Fruit fly (Drosophila melanogaster) whole organism, adult: ENCODE data around the gene CG32713.

ENCODE experiments used
- CG11617 ChIP-seq: fragments of 200-800 bp; sonication (Bioruptor generic); optimal IDR thresholded peaks from 2 replicates; lab custom pipeline; 2017; ENCODE audit warnings: mild to moderate bottlenecking, missing biosample characterization, missing genetic modification reagents, missing genetic modification characterization
- CG12768 ChIP-seq: fragments of 200-800 bp; sonication (Bioruptor generic); optimal IDR thresholded peaks from 2 replicates; lab custom pipeline; 2017; ENCODE audit warnings: missing biosample characterization, missing genetic modification characterization, mild to moderate bottlenecking, moderate library complexity, missing genetic modification reagents
- CG14711 ChIP-seq: fragments of 200-800 bp; sonication (Bioruptor generic); optimal IDR thresholded peaks from 2 replicates; lab custom pipeline; 2018; ENCODE audit warnings: missing biosample characterization, mild to moderate bottlenecking, missing genetic modification characterization, moderate library complexity
- CG1620 ChIP-seq: fragments of 200-800 bp; sonication (Bioruptor generic); optimal IDR thresholded peaks from 2 replicates; lab custom pipeline; 2016; ENCODE audit warnings: missing biosample characterization, missing genetic modification characterization
- CG33017 ChIP-seq: fragments of 200-800 bp; sonication (Bioruptor generic); optimal IDR thresholded peaks from 2 replicates; lab custom pipeline; 2018; ENCODE audit warnings: missing biosample characterization, mild to moderate bottlenecking, missing genetic modification characterization, moderate library complexity
- CG5204 ChIP-seq: fragments of 200-800 bp; sonication (Bioruptor generic); optimal IDR thresholded peaks from 2 replicates; lab custom pipeline; 2016; ENCODE audit warnings: missing biosample characterization, missing genetic modification characterization
- CG7045 ChIP-seq: fragments of 200-800 bp; sonication (Bioruptor generic); optimal IDR thresholded peaks from 2 replicates; lab custom pipeline; 2017; ENCODE audit warnings: missing biosample characterization, mild to moderate bottlenecking, missing genetic modification characterization
- CG7101 ChIP-seq: fragments of 200-800 bp; sonication (Bioruptor generic); optimal IDR thresholded peaks from 2 replicates; lab custom pipeline; 2018; ENCODE audit warnings: missing biosample characterization, mild to moderate bottlenecking, missing genetic modification characterization, moderate library complexity
- Clk ChIP-seq: fragments of 200-800 bp; sonication (Bioruptor generic); optimal IDR thresholded peaks from 2 replicates; lab custom pipeline; 2017; ENCODE audit warnings: missing biosample characterization, missing genetic modification characterization
- Crg-1 ChIP-seq: fragments of 200-800 bp; sonication (Bioruptor generic); optimal IDR thresholded peaks from 2 replicates; lab custom pipeline; 2016; ENCODE audit warnings: missing biosample characterization, missing genetic modification characterization
- Hr96 ChIP-seq: fragments of 200-800 bp; sonication (Bioruptor generic); optimal IDR thresholded peaks from 2 replicates; lab custom pipeline; 2016; ENCODE audit warnings: missing biosample characterization, missing genetic modification characterization
- Mnt ChIP-seq: fragments of 200-800 bp; sonication (Bioruptor generic); optimal IDR thresholded peaks from 2 replicates; lab custom pipeline; 2016; ENCODE audit warnings: missing biosample characterization, mild to moderate bottlenecking, missing genetic modification characterization
- bab1 ChIP-seq: fragments of 200-800 bp; sonication (Bioruptor generic); optimal IDR thresholded peaks from 3 replicates; lab custom pipeline; 2019; ENCODE audit warnings: missing biosample characterization, mild to moderate bottlenecking, missing genetic modification characterization, moderate library complexity
- cic ChIP-seq: fragments of 200-800 bp; sonication (Bioruptor generic); optimal IDR thresholded peaks from 2 replicates; lab custom pipeline; 2017; ENCODE audit warnings: missing biosample characterization, mild to moderate bottlenecking, missing genetic modification characterization, moderate library complexity
- cnc ChIP-seq, 2 experiments: fragments of >200 bp; optimal IDR thresholded peaks; 2 replicates each; lab custom pipeline; 2017
- kay ChIP-seq: fragments of 200-800 bp; sonication (Bioruptor generic); peaks from one replicate; lab custom pipeline; 2016; ENCODE audit warnings: missing biosample characterization, missing genetic modification characterization, borderline replicate concordance
- ovo ChIP-seq: fragments of 200-800 bp; sonication (Bioruptor generic); optimal IDR thresholded peaks from 2 replicates; lab custom pipeline; 2016; ENCODE audit warnings: missing biosample characterization, missing genetic modification characterization
- pad ChIP-seq: fragments of 200-800 bp; sonication (Bioruptor generic); optimal IDR thresholded peaks from 3 replicates; lab custom pipeline; 2017; ENCODE audit warnings: missing biosample characterization, missing genetic modification characterization, mild to moderate bottlenecking, moderate library complexity, missing genetic modification reagents
- tj ChIP-seq: fragments of 200-800 bp; sonication (Bioruptor generic); optimal IDR thresholded peaks from 3 replicates; lab custom pipeline; 2017; ENCODE audit warnings: missing biosample characterization, mild to moderate bottlenecking, missing genetic modification characterization, moderate library complexity
- toe ChIP-seq: fragments of 200-800 bp; sonication (Bioruptor generic); optimal IDR thresholded peaks from 2 replicates; lab custom pipeline; 2016; ENCODE audit warnings: missing biosample characterization, missing genetic modification characterization

Gene CG32713

dm6 chrX:8457532-8457931 lies at the start of gene CG32713:
Gene CG32713, minus strand, starts transcription at chrX:8457632.
- no peak for TF ChIP-seq Hr96
- TF ChIP-seq tj (GFP tag; lab: Kevin White, UChicago): no peak
- TF ChIP-seq CG7045 (GFP tag; lab: Kevin White, UChicago): no peak
- TF ChIP-seq CG7101 (tag; lab: Kevin White, UChicago): no peak

- TF ChIP-seq CG12768 (GFP tag; lab: Kevin White, UChicago) (no peak), toe (GFP tag; lab: Kevin White, UChicago) (no peak), Crg-1 (GFP tag; lab: Kevin White, UChicago) (no peak), Hr96 (no peak), CG5204 (no peak), pad (GFP tag; lab: Kevin White, UChicago) (no peak), bab1 (no peak), cnc (optimal IDR thresholded peaks at IDR 0.05; lab: Kevin White, UChicago) (no peak)
These were observed 47.7 kb upstream of the CG32713 start for dm6 chrX:8505023-8505604.

- TF ChIP-seq cic: peak; percentile 38
- TF ChIP-seq Hr96: no peak
These were observed 44.6 kb upstream of the CG32713 start for dm6 chrX:8502053-8502452.

DNA sequence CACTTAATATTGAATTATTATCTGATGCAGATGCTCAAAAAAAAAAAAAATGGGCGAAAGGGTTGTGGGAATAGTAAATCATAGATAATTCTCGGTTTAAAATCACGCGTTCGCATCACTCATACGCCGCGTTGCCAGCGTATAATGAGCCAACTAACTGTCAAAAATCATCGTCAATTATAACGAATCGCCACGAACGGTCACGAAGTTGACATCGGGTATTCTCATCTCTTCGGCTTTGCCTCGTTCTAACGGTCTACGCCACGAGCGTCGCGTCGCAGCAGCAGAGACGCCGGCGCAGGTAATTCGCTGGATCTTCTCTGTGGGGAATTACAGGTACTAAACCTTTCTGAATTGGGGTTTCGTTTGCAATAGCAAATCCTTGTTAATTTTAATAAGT lies 43.9 kb upstream of the CG32713 start:
- TF ChIP-seq Clk (GFP tag; lab: Kevin White, UChicago) (no peak), tj (GFP tag; lab: Kevin White, UChicago) (no peak), ovo (GFP tag; lab: Kevin White, UChicago) (no peak), pad (GFP tag; lab: Kevin White, UChicago) (no peak), Hr96 (no peak), CG7101 (tag; lab: Kevin White, UChicago) (no peak), CG12768 (GFP tag; lab: Kevin White, UChicago) (no peak), CG5204 (no peak), cic (no peak), CG11617 (GFP tag; lab: Kevin White, UChicago) (no peak), kay (GFP tag; lab: Kevin White, UChicago) (no peak), bab1 (no peak), cnc (optimal IDR thresholded peaks at IDR 0.05; lab: Kevin White, UChicago) (no peak), CG1620 (GFP tag; lab: Kevin White, UChicago) (no peak), CG33017 (tag; lab: Kevin White, UChicago) (no peak)

- no peak for TF ChIP-seq CG11617 (GFP tag; lab: Kevin White, UChicago)
These were observed 41.7 kb upstream of the CG32713 start for dm6 chrX:8499151-8499550.

- no peak for TF ChIP-seq CG14711
- TF ChIP-seq CG7101 (tag; lab: Kevin White, UChicago): peak; percentile 1
These were observed 40.3 kb upstream of the CG32713 start for dm6 chrX:8497604-8498232.

dm6 chrX:8496362-8496761 lies 38.9 kb upstream of the CG32713 start:
- TF ChIP-seq kay (GFP tag; lab: Kevin White, UChicago) (no peak), CG1620 (GFP tag; lab: Kevin White, UChicago) (no peak), CG14711 (no peak), CG11617 (GFP tag; lab: Kevin White, UChicago) (no peak), cnc (optimal IDR thresholded peaks at IDR 0.05; lab: Kevin White, UChicago) (no peak), CG5204 (no peak), toe (GFP tag; lab: Kevin White, UChicago) (no peak), cic (peak; percentile 4), Clk (GFP tag; lab: Kevin White, UChicago) (no peak)

- peak; percentile 60 for TF ChIP-seq bab1
- TF ChIP-seq cnc (optimal IDR thresholded peaks at IDR 0.05; lab: Kevin White, UChicago): no peak
- TF ChIP-seq CG11617 (GFP tag; lab: Kevin White, UChicago): no peak
- TF ChIP-seq CG7101 (tag; lab: Kevin White, UChicago): peak; percentile 12
- peak; percentile 21 for TF ChIP-seq ovo (GFP tag; lab: Kevin White, UChicago)
These were observed 36.0 kb upstream of the CG32713 start for dm6 chrX:8493473-8493872.

DNA sequence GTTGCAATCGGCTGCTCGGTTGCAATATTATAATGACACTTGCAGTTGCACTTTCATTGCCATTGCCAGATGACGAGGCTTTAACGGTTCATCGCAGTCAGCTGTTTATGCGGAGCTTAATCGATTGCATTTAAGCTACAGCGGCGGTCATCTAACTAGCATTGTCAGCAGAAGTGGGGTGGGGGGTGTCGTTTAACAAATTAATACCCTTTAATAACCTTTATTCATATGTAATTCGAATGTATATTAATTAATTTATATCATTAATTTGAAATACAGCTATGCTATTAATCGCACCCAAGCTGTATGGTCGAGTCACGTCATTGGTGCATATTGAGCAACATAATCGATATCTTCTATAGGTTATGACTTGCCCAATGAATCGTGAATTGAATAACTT lies 35.4 kb upstream of the CG32713 start:
- TF ChIP-seq Hr96 (no peak), CG7101 (tag; lab: Kevin White, UChicago) (peak; percentile 80), kay (GFP tag; lab: Kevin White, UChicago) (no peak), bab1 (peak; percentile 99), cnc (optimal IDR thresholded peaks at IDR 0.05; lab: Kevin White, UChicago) (no peak), CG14711 (peak; percentile 82), CG7045 (GFP tag; lab: Kevin White, UChicago) (peak; percentile 67), CG1620 (GFP tag; lab: Kevin White, UChicago) (peak; percentile 58), Crg-1 (GFP tag; lab: Kevin White, UChicago) (peak; percentile 68), CG12768 (GFP tag; lab: Kevin White, UChicago) (no peak), Mnt (GFP tag; lab: Kevin White, UChicago) (no peak), toe (GFP tag; lab: Kevin White, UChicago) (no peak), CG5204 (no peak), pad (GFP tag; lab: Kevin White, UChicago) (peak; percentile 58), cic (no peak), CG33017 (tag; lab: Kevin White, UChicago) (peak; percentile 22), tj (GFP tag; lab: Kevin White, UChicago) (peak; percentile 47), CG11617 (GFP tag; lab: Kevin White, UChicago) (peak; percentile 36)
